Fruit fly (Drosophila melanogaster) whole organism, embryonic: ENCODE results near the gene Dred.

ENCODE experiments used
- B-H1 ChIP-seq: fragments of 200-800 bp; sonication (Bioruptor generic); IDR thresholded peaks from 3 replicates; pipeline ENCODE4 v1.3.6; 2022; ENCODE audit warnings: missing biosample characterization, missing genetic modification characterization
- CG10543 ChIP-seq: fragments of 200-800 bp; sonication (Bioruptor generic); optimal IDR thresholded peaks from 3 replicates; lab custom pipeline; 2017; ENCODE audit warnings: missing biosample characterization, mild to moderate bottlenecking, missing genetic modification characterization, moderate library complexity
- CG11560 ChIP-seq: fragments of 200-800 bp; sonication (Bioruptor generic); IDR thresholded peaks from 3 replicates; pipeline ENCODE4 v1.3.6; 2022; ENCODE audit warnings: missing biosample characterization, missing genetic modification characterization
- CG12391 ChIP-seq: fragments of 200-800 bp; sonication (Bioruptor generic); optimal IDR thresholded peaks from 3 replicates; lab custom pipeline; 2018; ENCODE audit warnings: missing biosample characterization, mild to moderate bottlenecking, missing genetic modification characterization, moderate library complexity
- CG13775 ChIP-seq: fragments of 200-800 bp; sonication (Bioruptor generic); optimal IDR thresholded peaks from 3 replicates; lab custom pipeline; 2017; ENCODE audit warnings: missing biosample characterization, mild to moderate bottlenecking, missing genetic modification characterization
- CG13894 ChIP-seq: fragments of 200-800 bp; sonication (Bioruptor generic); optimal IDR thresholded peaks from 3 replicates; lab custom pipeline; 2018; ENCODE audit warnings: missing biosample characterization, mild to moderate bottlenecking, missing genetic modification characterization, moderate library complexity
- CG17385 ChIP-seq: fragments of 200-800 bp; sonication (Bioruptor generic); optimal IDR thresholded peaks from 3 replicates; lab custom pipeline; 2018; ENCODE audit warnings: missing biosample characterization, mild to moderate bottlenecking, missing genetic modification characterization
- CG18476 ChIP-seq: fragments of 200-800 bp; sonication (Bioruptor generic); optimal IDR thresholded peaks from 2 replicates; lab custom pipeline; 2016; ENCODE audit warnings: missing biosample characterization, mild to moderate bottlenecking, missing genetic modification characterization
- CG30020 ChIP-seq: fragments of 200-800 bp; optimal IDR thresholded peaks from 2 replicates; lab custom pipeline; 2019; ENCODE audit warnings: missing biosample characterization, mild to moderate bottlenecking, missing genetic modification characterization, moderate library complexity
- CG30431 ChIP-seq: fragments of 200-800 bp; sonication (Bioruptor generic); optimal IDR thresholded peaks from 2 replicates; lab custom pipeline; 2017; ENCODE audit warnings: missing biosample characterization, missing genetic modification characterization
- CG31388 ChIP-seq: fragments of 200-800 bp; sonication (Bioruptor generic); optimal IDR thresholded peaks from 2 replicates; lab custom pipeline; 2016; ENCODE audit warnings: missing biosample characterization, missing genetic modification characterization
- CG32767 ChIP-seq: fragments of 200-800 bp; sonication (Bioruptor generic); IDR thresholded peaks from 2 replicates; pipeline ENCODE4 v1.3.6; 2022; ENCODE audit warnings: missing biosample characterization, missing genetic modification characterization
- CG34224 ChIP-seq: fragments of 200-800 bp; sonication (Bioruptor generic); IDR thresholded peaks from 3 replicates; pipeline ENCODE4 v1.3.6; 2022; ENCODE audit warnings: missing biosample characterization, missing genetic modification characterization; ENCODE audit not compliant: partially characterized antibody
- CG4820 ChIP-seq: fragments of 200-800 bp; sonication (Bioruptor generic); optimal IDR thresholded peaks from 3 replicates; lab custom pipeline; 2016; ENCODE audit warnings: missing biosample characterization, missing genetic modification characterization
- CG6272 ChIP-seq: fragments of 200-800 bp; sonication (Bioruptor generic); IDR thresholded peaks from 2 replicates; pipeline ENCODE4 v1.3.6; 2022; ENCODE audit warnings: missing biosample characterization, missing genetic modification characterization
- CG6813 ChIP-seq: fragments of 200-800 bp; sonication (Bioruptor generic); optimal IDR thresholded peaks from 2 replicates; lab custom pipeline; 2017; ENCODE audit warnings: missing biosample characterization, missing genetic modification characterization, mild to moderate bottlenecking, moderate library complexity, missing genetic modification reagents
- CG8478 ChIP-seq: fragments of >200 bp; optimal IDR thresholded peaks from 2 replicates; lab custom pipeline; 2018
- CG9797 ChIP-seq: fragments of 200-800 bp; sonication (Bioruptor generic); optimal IDR thresholded peaks from 3 replicates; lab custom pipeline; 2018; ENCODE audit warnings: missing biosample characterization, mild to moderate bottlenecking, missing genetic modification characterization
- Dek ChIP-seq: fragments of 200-800 bp; sonication (Bioruptor generic); optimal IDR thresholded peaks from 3 replicates; lab custom pipeline; 2019; ENCODE audit warnings: missing biosample characterization, mild to moderate bottlenecking, missing genetic modification characterization, moderate library complexity
- Dip2 ChIP-seq: fragments of 200-800 bp; sonication (Bioruptor generic); IDR thresholded peaks from 2 replicates; pipeline ENCODE4 v1.3.6; 2022; ENCODE audit warnings: missing biosample characterization, missing genetic modification characterization
- Dref ChIP-seq: fragments of 200-800 bp; sonication (Bioruptor generic); IDR thresholded peaks from 2 replicates; pipeline ENCODE4 v1.3.6; 2022; ENCODE audit warnings: missing biosample characterization, missing genetic modification characterization
- Elba2 ChIP-seq: fragments of 200-800 bp; sonication (Bioruptor generic); optimal IDR thresholded peaks from 3 replicates; lab custom pipeline; 2016; ENCODE audit warnings: missing biosample characterization, missing genetic modification characterization
- Fer1 ChIP-seq: fragments of 200-800 bp; sonication (Bioruptor generic); optimal IDR thresholded peaks from 2 replicates; lab custom pipeline; 2017; ENCODE audit warnings: missing biosample characterization, mild to moderate bottlenecking, missing genetic modification characterization
- H15 ChIP-seq: fragments of 200-800 bp; sonication (Bioruptor generic); IDR thresholded peaks from 3 replicates; pipeline ENCODE4 v1.3.6; 2022; ENCODE audit warnings: missing biosample characterization, missing genetic modification characterization
- Hmx ChIP-seq: fragments of 200-800 bp; sonication (Bioruptor generic); optimal IDR thresholded peaks from 2 replicates; lab custom pipeline; 2016; ENCODE audit warnings: missing biosample characterization, missing genetic modification characterization
- Kr ChIP-seq: fragments of 200-800 bp; sonication (Bioruptor generic); optimal IDR thresholded peaks from 2 replicates; lab custom pipeline; 2017; ENCODE audit warnings: missing biosample characterization, mild to moderate bottlenecking, missing genetic modification characterization
- NFAT ChIP-seq: fragments of 200-800 bp; sonication (Bioruptor generic); IDR thresholded peaks from 2 replicates; pipeline ENCODE4 v1.3.6; 2022; ENCODE audit warnings: missing biosample characterization, missing genetic modification characterization
- NK7.1 ChIP-seq: fragments of 200-800 bp; sonication (Bioruptor generic); optimal IDR thresholded peaks from 3 replicates; lab custom pipeline; 2016; ENCODE audit warnings: missing biosample characterization, missing genetic modification characterization
- Optix ChIP-seq: fragments of 200-800 bp; sonication (Bioruptor generic); IDR thresholded peaks from 3 replicates; pipeline ENCODE4 v1.3.6; 2022; ENCODE audit warnings: missing biosample characterization, missing genetic modification characterization
- YL-1 ChIP-seq: fragments of 200-800 bp; sonication (Bioruptor generic); optimal IDR thresholded peaks from 3 replicates; lab custom pipeline; 2017; ENCODE audit warnings: missing biosample characterization, mild to moderate bottlenecking, missing genetic modification characterization
- ash1 ChIP-seq: fragments of 200-800 bp; sonication (Bioruptor generic); optimal IDR thresholded peaks from 2 replicates; lab custom pipeline; 2018; ENCODE audit warnings: missing biosample characterization, mild to moderate bottlenecking, missing genetic modification characterization
- az2 ChIP-seq: fragments of 200-800 bp; sonication (Bioruptor generic); optimal IDR thresholded peaks from 3 replicates; lab custom pipeline; 2016; ENCODE audit warnings: missing biosample characterization, missing genetic modification characterization
- bsh ChIP-seq, 2 experiments: fragments of 200-800 bp; sonication (Bioruptor generic); optimal IDR thresholded peaks; 2 replicates each; lab custom pipeline; 2017 to 2018; ENCODE audit warnings: mild to moderate bottlenecking in 2 of 2, missing biosample characterization in 2 of 2, missing genetic modification characterization in 2 of 2, moderate library complexity in 1 of 2
- caup ChIP-seq: fragments of 200-800 bp; sonication (Bioruptor generic); optimal IDR thresholded peaks from 3 replicates; lab custom pipeline; 2017; ENCODE audit warnings: missing biosample characterization, mild to moderate bottlenecking, missing genetic modification characterization, moderate library complexity; ENCODE audit not compliant: severe bottlenecking
- chinmo ChIP-seq: fragments of 200-800 bp; sonication (Bioruptor generic); IDR thresholded peaks from 4 replicates; pipeline ENCODE4 v1.3.6; 2022; ENCODE audit warnings: missing biosample characterization, missing genetic modification characterization; ENCODE audit not compliant: partially characterized antibody
- ems ChIP-seq: fragments of 200-800 bp; sonication (Bioruptor generic); optimal IDR thresholded peaks from 3 replicates; lab custom pipeline; 2016; ENCODE audit warnings: missing biosample characterization, missing genetic modification characterization
- gem ChIP-seq: fragments of 200-800 bp; sonication (Bioruptor generic); optimal IDR thresholded peaks from 2 replicates; lab custom pipeline; 2019; ENCODE audit warnings: missing biosample characterization, mild to moderate bottlenecking, missing genetic modification characterization, moderate library complexity
- insv ChIP-seq, 2 experiments: fragments of 200-800 bp; sonication (Bioruptor generic); optimal IDR thresholded peaks; 3 replicates each; lab custom pipeline; 2016 to 2018; ENCODE audit warnings: missing biosample characterization in 2 of 2, missing genetic modification characterization in 2 of 2
- kah ChIP-seq: fragments of 200-800 bp; sonication (Bioruptor generic); optimal IDR thresholded peaks from 2 replicates; lab custom pipeline; 2018; ENCODE audit warnings: missing biosample characterization, mild to moderate bottlenecking, missing genetic modification characterization
- maf-S ChIP-seq: fragments of 200-800 bp; sonication (Bioruptor generic); optimal IDR thresholded peaks from 2 replicates; lab custom pipeline; 2016; ENCODE audit warnings: missing biosample characterization, missing genetic modification characterization
- org-1 ChIP-seq: fragments of 200-800 bp; sonication (Bioruptor generic); optimal IDR thresholded peaks from 2 replicates; lab custom pipeline; 2017; ENCODE audit warnings: missing biosample characterization, missing genetic modification characterization
- pb ChIP-seq: fragments of 200-800 bp; sonication (Bioruptor generic); optimal IDR thresholded peaks from 3 replicates; lab custom pipeline; 2016; ENCODE audit warnings: missing biosample characterization, missing genetic modification characterization
- prd ChIP-seq, 3 experiments: fragments of >200 bp in 2 of 3; fragments of 200-800 bp in 1 of 3; sonication (Bioruptor generic) in 1 of 3; optimal IDR thresholded peaks in 2 of 3; IDR thresholded peaks in 1 of 3; 2 replicates in 2 of 3; 3 replicates in 1 of 3; pipeline versions ENCODE4 v1.3.6 to Lab custom; 2017 to 2022; ENCODE audit warnings: missing biosample characterization in 1 of 3, missing genetic modification characterization in 1 of 3
- sc ChIP-seq, 3 experiments: fragments of >200 bp in 2 of 3; fragments of 200-800 bp in 1 of 3; sonication (Bioruptor generic) in 1 of 3; optimal IDR thresholded peaks; 2 replicates in 2 of 3; 3 replicates in 1 of 3; lab custom pipeline; 2017; ENCODE audit warnings: mild to moderate bottlenecking in 1 of 3, missing biosample characterization in 1 of 3, missing genetic modification characterization in 1 of 3, missing genetic modification reagents in 1 of 3
- scrt ChIP-seq: fragments of 200-800 bp; sonication (Bioruptor generic); optimal IDR thresholded peaks from 2 replicates; lab custom pipeline; 2018; ENCODE audit warnings: missing biosample characterization, mild to moderate bottlenecking, missing genetic modification characterization, moderate library complexity
- stwl ChIP-seq: fragments of 200-800 bp; sonication (Bioruptor generic); optimal IDR thresholded peaks from 3 replicates; lab custom pipeline; 2018; ENCODE audit warnings: missing biosample characterization, mild to moderate bottlenecking, missing genetic modification characterization, moderate library complexity
- tap ChIP-seq: fragments of 200-800 bp; optimal IDR thresholded peaks from 3 replicates; lab custom pipeline; 2019; ENCODE audit warnings: missing biosample characterization, mild to moderate bottlenecking, missing genetic modification characterization, moderate library complexity
- zen2 ChIP-seq: fragments of 200-800 bp; sonication (Bioruptor generic); IDR thresholded peaks from 3 replicates; pipeline ENCODE4 v1.3.6; 2022; ENCODE audit warnings: missing biosample characterization, missing genetic modification characterization; ENCODE audit not compliant: partially characterized antibody

The Dred gene

DNA sequence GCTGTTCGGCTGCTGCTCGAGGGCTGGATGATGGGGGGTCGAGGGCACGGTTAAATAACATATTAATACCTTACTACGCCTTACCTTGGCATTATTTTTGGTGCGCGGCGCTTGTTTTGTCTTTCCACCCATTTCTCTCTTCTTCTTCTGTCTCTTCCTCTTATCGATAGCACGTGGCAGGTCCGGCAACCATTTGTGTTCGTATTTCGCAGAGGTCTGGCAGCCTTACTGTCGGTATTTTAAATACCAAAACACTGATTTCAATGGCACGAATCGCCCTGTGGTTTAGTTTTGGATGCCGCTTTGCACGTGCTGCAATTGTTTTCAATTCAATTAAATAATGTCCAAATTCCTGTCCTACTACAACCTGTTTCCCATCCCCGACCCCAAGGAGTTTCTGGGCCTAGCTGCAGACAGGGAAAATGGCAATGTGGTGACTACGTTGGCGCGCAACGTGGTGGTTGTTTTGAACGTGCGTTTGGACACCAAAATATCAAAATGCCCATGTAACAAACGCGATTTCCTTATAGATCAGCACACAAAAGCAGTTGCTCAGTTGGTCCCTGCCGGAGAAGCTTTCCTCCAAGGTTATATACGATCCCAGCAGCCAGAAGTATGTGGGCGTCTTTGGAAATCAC lies 8.2 kb upstream of the Dred start, which contains the start of the genes Ltn1 and CG9300 (continued):
- no peak for TF ChIP-seq gem
- TF ChIP-seq CG6813 (GFP tag; lab: Kevin White, UChicago), result no peak
- TF ChIP-seq maf-S (GFP tag; lab: Kevin White, UChicago), result no peak
- no peak for TF ChIP-seq CG13894 (tag; lab: Kevin White, UChicago)
- peak; percentile 100 for TF ChIP-seq CG17385 (GFP tag; lab: Kevin White, UChicago)
- peak; percentile 65 for TF ChIP-seq Dref (GFP tag; lab: Robert Waterston, UW)
- TF ChIP-seq CG11560 (tag; lab: Robert Waterston, UW), result no peak
- no peak for TF ChIP-seq CG6272
- TF ChIP-seq ems (GFP tag; lab: Kevin White, UChicago), result no peak
- no peak for TF ChIP-seq tap (tag; lab: Kevin White, UChicago)
- peak; percentile 59 for TF ChIP-seq kah (GFP tag; lab: Kevin White, UChicago)
- no peak for TF ChIP-seq prd (optimal IDR thresholded peaks at IDR 0.05; lab: Kevin White, UChicago)
- peak; percentile 33; the same call in 1 of the 3 replicates for TF ChIP-seq prd (GFP tag; IDR thresholded peaks at IDR 0.05; lab: Robert Waterston, UW)
- peak; percentile 99 for TF ChIP-seq YL-1
- no peak for TF ChIP-seq CG31388
- TF ChIP-seq CG12391 (tag; lab: Kevin White, UChicago), result no peak
- no peak for TF ChIP-seq CG4820 (GFP tag; lab: Kevin White, UChicago)
- no peak; the same call in 2 of the 3 replicates for TF ChIP-seq Optix (GFP tag; lab: Robert Waterston, UW)
- peak; percentile 73 for TF ChIP-seq CG30020 (tag; lab: Kevin White, UChicago)
- no peak for TF ChIP-seq CG10543
- peak; percentile 12; the same call in 2 of the 3 replicates for TF ChIP-seq zen2 (GFP tag; lab: Robert Waterston, UW)
- peak; percentile 50; the same call in 1 of the 2 replicates for TF ChIP-seq NFAT
- no peak for TF ChIP-seq NK7.1 (GFP tag; lab: Kevin White, UChicago)
- no peak for TF ChIP-seq bsh (GFP tag; optimal IDR thresholded peaks at IDR 0.05; lab: Kevin White, UChicago)
- TF ChIP-seq az2 (GFP tag; lab: Kevin White, UChicago), result no peak
- no peak for TF ChIP-seq Elba2 (GFP tag; lab: Kevin White, UChicago)
- TF ChIP-seq sc (optimal IDR thresholded peaks at IDR 0.05; lab: Kevin White, UChicago), result no peak
- no peak for TF ChIP-seq sc (GFP tag; optimal IDR thresholded peaks at IDR 0.05; lab: Kevin White, UChicago)
- TF ChIP-seq B-H1 (GFP tag; lab: Robert Waterston, UW), result no peak
- peak; percentile 59 for TF ChIP-seq CG9797 (GFP tag; lab: Kevin White, UChicago)
- no peak for TF ChIP-seq CG30431
- no peak for TF ChIP-seq caup (GFP tag; lab: Kevin White, UChicago)
- TF ChIP-seq CG8478 (lab: Kevin White, UChicago), result no peak
- no peak for TF ChIP-seq Dek (tag; lab: Kevin White, UChicago)
- TF ChIP-seq Dip2 (GFP tag; lab: Robert Waterston, UW), result no peak
- no peak for TF ChIP-seq CG18476
- TF ChIP-seq CG34224 (GFP tag; lab: Robert Waterston, UW), result peak; percentile 32; the same call in 1 of the 3 replicates
- peak in 1 of 2 experiments; percentile 55 for TF ChIP-seq insv (GFP tag; optimal IDR thresholded peaks at IDR 0.05; lab: Kevin White, UChicago)
- TF ChIP-seq H15 (GFP tag; lab: Robert Waterston, UW), result no peak
- no peak for TF ChIP-seq Hmx (GFP tag; lab: Kevin White, UChicago)
- TF ChIP-seq CG32767, result 0 out of 2 replicates have a peak, but pooled peaks have one; percentile 12
- TF ChIP-seq scrt (GFP tag; lab: Kevin White, UChicago), result no peak
- peak; percentile 44 for TF ChIP-seq pb (GFP tag; lab: Kevin White, UChicago)
- no peak for TF ChIP-seq Fer1 (GFP tag; lab: Kevin White, UChicago)
- TF ChIP-seq CG13775 (GFP tag; lab: Kevin White, UChicago), result peak; percentile 0
- TF ChIP-seq Kr (GFP tag; lab: Kevin White, UChicago), result no peak
- TF ChIP-seq ash1 (GFP tag; lab: Kevin White, UChicago), result no peak
- no peak for TF ChIP-seq chinmo
- TF ChIP-seq stwl, result peak; percentile 81
- TF ChIP-seq org-1, result no peak
